Worm (Caenorhabditis elegans) whole organism, L4 larva: Measurements from ENCODE around the gene F15H10.5.

Experiments used
- F49E8.2 ChIP-seq: sonication (generic microtip); optimal IDR thresholded peaks from 2 replicates; lab custom pipeline; 2016; ENCODE audit warnings: missing compliant biosample characterization, mild to moderate bottlenecking, missing genetic modification characterization, borderline replicate concordance
- aly-2 ChIP-seq: sonication (generic microtip); optimal IDR thresholded peaks from 2 replicates; lab custom pipeline; 2018; ENCODE audit warnings: missing biosample characterization, missing genetic modification characterization
- ama-1 ChIP-seq: fragments of 150-350 bp; optimal IDR thresholded peaks from 2 replicates; lab custom pipeline; 2014; ENCODE audit warnings: inconsistent platforms, mixed read lengths
- ceh-20 ChIP-seq: fragments of 200-800 bp; sonication (Bioruptor generic); IDR thresholded peaks from 2 replicates; pipeline ENCODE4 v1.3.6; 2022; ENCODE audit warnings: missing genetic modification reagents, missing genetic modification characterization, missing compliant biosample characterization
- cey-2 ChIP-seq: sonication (generic microtip); optimal IDR thresholded peaks from 3 replicates; lab custom pipeline; 2017; ENCODE audit warnings: missing genetic modification characterization, mild to moderate bottlenecking, missing compliant biosample characterization, antibody characterized with exemption, borderline replicate concordance; ENCODE audit not compliant: insufficient read depth
- egl-27 ChIP-seq: sonication (generic microtip); optimal IDR thresholded peaks from 3 replicates; lab custom pipeline; 2017; ENCODE audit warnings: missing biosample characterization, missing genetic modification reagents, missing genetic modification characterization
- lir-3 ChIP-seq: sonication (generic microtip); optimal IDR thresholded peaks from 2 replicates; lab custom pipeline; 2016; ENCODE audit warnings: mild to moderate bottlenecking, missing genetic modification characterization, missing compliant biosample characterization
- madf-5 ChIP-seq, 2 experiments: fragments of 200-800 bp; sonication (Bioruptor generic); IDR thresholded peaks; 2 replicates each; pipeline ENCODE4 v1.3.6; 2022; ENCODE audit warnings: missing compliant biosample characterization in 2 of 2, missing genetic modification characterization in 2 of 2
- nhr-237 ChIP-seq: sonication (generic microtip); optimal IDR thresholded peaks from 2 replicates; lab custom pipeline; 2017; ENCODE audit warnings: missing biosample characterization, missing genetic modification characterization
- nhr-77 ChIP-seq: fragments of 150-350 bp; optimal IDR thresholded peaks from 2 replicates; lab custom pipeline; 2014; ENCODE audit warnings: missing biosample characterization, missing genetic modification characterization
- pha-4 ChIP-seq, 2 experiments: fragments of 150-350 bp in 1 of 2; fragments of 200-800 bp in 1 of 2; sonication (Bioruptor generic) in 1 of 2; IDR thresholded peaks in 1 of 2; optimal IDR thresholded peaks in 1 of 2; 2 replicates each; pipeline versions ENCODE4 v1.3.6 to Lab custom; 2014 to 2022; ENCODE audit warnings: missing genetic modification characterization in 2 of 2, missing genetic modification reagents in 2 of 2, missing biosample characterization in 1 of 2, missing compliant biosample characterization in 1 of 2
- unc-62 ChIP-seq, 3 experiments: fragments of 150-350 bp in 1 of 3; sonication (generic microtip); optimal IDR thresholded peaks in 2 of 3; peaks in 1 of 3; 1 replicate in 1 of 3; 2 replicates in 2 of 3; lab custom pipeline; 2014 to 2017; ENCODE audit warnings: missing biosample characterization in 3 of 3, missing genetic modification characterization in 3 of 3, missing genetic modification reagents in 3 of 3, missing genotype in 1 of 3
- ztf-11 ChIP-seq: fragments of 150-350 bp; optimal IDR thresholded peaks from 2 replicates; lab custom pipeline; 2014; ENCODE audit warnings: missing biosample characterization, missing genetic modification characterization

DNA sequence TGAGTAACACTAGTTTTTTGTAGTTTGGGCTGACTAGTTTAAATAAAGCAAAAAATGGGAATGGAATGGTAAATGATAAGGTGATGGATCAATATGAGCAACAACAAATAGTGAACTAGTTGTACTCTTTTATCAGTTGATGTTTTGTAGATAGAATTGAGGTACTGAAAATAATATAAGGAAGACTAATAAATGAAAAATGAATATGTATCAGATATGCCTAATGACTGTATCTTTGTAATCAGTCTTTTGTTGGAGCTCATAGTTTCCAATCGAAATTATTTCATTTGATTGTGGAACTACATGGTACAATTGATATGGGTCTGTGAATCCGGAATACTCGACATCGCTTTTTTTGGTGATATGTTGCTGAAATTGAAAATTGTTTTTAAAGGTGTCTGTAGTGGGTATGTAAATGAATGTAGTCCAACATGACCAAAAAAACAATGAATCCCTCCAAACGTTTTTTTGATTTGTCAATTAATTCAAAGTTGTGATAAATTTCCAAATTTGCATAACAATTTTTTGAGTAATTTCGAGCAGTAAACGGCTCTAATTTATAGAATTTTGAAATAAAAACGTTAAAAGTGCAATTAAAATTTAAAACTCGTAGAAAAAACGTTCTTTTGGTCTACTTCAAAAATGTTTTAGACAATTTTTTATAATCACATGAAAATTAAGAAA, 8.7 kb downstream of the F15H10.5 start, which contains the start of gene F15H10.12:
- TF ChIP-seq ztf-11 (tag; lab: Kevin White, UChicago) (no peak), ama-1 (lab: Kevin White, UChicago) (no peak), unc-62 (GFP tag; optimal IDR thresholded peaks at IDR 0.05 in 1 of 2; lab: Kevin White, UChicago) (no peak), unc-62 (tag; optimal IDR thresholded peaks at IDR 0.05; lab: Kevin White, UChicago) (no peak), ceh-20 (GFP tag; lab: Robert Waterston, UW) (no peak), F49E8.2 (no peak), aly-2 (no peak), nhr-237 (tag; lab: Kevin White, UChicago) (no peak), pha-4 (GFP tag; IDR thresholded peaks at IDR 0.05; lab: Robert Waterston, UW) (no peak), pha-4 (tag; optimal IDR thresholded peaks at IDR 0.05; lab: Kevin White, UChicago) (no peak), egl-27 (tag; lab: Kevin White, UChicago) (no peak), lir-3 (tag; lab: Kevin White, UChicago) (no peak), madf-5 (GFP tag; IDR thresholded peaks at IDR 0.05; lab: Robert Waterston, UW) (no peak), nhr-77 (no peak), cey-2 (tag; lab: Kevin White, UChicago) (no peak)
